Worm (Caenorhabditis elegans): ENCODE results near the gene C49F5.6.
A peak's percentile ranks its signal among the peaks of the same experiment; 100 is the strongest.

The C49F5.6 gene

DNA sequence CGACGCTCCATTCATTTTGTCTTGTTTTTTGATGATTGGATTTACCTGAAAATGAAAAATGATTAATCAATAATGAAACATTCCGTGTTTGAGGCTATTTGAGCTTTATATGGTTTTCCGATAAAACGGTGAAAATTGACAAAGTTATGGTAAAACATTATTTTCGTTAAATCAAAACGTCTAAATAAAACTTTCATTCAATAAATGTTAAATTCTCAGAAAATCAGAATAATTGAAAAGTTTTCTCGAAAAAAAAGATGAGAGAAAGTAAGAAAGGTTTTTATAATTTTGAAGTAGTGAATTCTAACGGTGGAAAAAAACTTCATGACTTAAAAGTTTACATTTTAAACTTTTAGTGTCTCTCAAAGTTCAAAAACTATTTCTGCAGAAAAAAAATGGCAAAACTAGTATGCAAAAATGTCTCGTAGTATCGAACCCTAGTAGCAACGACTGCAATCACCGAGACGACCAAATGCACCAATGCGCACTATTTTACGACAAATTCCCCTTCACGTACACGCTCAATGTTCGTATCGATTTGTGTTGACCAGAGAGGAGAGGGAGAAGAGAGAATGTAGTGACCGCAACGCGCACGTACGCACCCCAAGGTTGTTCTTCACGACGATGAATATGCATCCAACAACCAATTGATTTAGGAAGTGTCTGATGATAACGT lies 41.2 kb upstream of the C49F5.6 start, which contains the start of gene nfya-1 (continued):
- TF ChIP-seq unc-62 (GFP tag; optimal IDR thresholded peaks at IDR 0.05) (no peak), mdl-1 (tag; optimal IDR thresholded peaks at IDR 0.05) (no peak), lin-15B (tag; optimal IDR thresholded peaks at IDR 0.05) (peak; percentile 17), lin-39 (tag; optimal IDR thresholded peaks at IDR 0.05) (peak; percentile 42)

DNA sequence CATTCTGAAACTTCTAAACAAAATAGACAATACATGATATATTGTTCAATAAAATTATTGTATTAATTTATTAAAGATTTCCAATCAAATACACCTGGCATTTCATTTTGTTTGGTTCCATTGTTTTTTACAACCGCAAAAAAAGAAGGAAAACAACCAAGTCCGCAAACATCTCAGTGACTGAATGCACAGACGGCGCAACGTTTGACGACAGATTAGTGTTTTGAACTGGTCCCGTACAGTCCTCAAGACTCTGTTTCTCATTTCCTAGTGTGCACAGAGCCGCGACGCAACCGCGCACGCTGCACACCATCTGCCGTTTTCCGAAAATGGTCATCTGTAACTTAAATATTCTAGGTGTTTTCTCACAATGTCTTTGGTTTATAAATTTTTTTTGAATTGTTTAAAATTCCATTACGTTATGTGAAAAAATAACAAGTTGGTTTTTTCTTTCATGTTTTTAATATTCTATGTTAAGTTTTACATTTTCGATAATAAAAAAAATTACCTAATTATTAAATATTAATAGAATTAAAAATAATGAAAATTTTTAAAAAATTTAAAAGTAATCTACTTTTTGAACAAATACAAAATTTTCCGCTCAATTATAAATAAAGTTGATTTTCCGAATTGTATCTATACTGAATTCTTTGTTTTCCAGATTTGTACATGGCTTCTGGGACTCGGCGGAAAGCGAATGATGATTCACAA lies 39.8 kb upstream of the C49F5.6 start, which contains the start of gene lsd-1:
Gene lsd-1, plus strand, starts transcription at position 661 of the 711 bp plus-strand sequence.
- TF ChIP-seq fkh-10 (GFP tag; optimal IDR thresholded peaks at IDR 0.05) (no peak), nhr-76 (tag; optimal IDR thresholded peaks at IDR 0.05) (no peak), elt-2 (tag; optimal IDR thresholded peaks at IDR 0.05) (peak; percentile 6), ceh-28 (tag; optimal IDR thresholded peaks at IDR 0.05) (no peak), hmg-11 (tag; optimal IDR thresholded peaks at IDR 0.05) (peak; percentile 64), pha-4 (tag; optimal IDR thresholded peaks at IDR 0.05) (peak; percentile 50)

DNA sequence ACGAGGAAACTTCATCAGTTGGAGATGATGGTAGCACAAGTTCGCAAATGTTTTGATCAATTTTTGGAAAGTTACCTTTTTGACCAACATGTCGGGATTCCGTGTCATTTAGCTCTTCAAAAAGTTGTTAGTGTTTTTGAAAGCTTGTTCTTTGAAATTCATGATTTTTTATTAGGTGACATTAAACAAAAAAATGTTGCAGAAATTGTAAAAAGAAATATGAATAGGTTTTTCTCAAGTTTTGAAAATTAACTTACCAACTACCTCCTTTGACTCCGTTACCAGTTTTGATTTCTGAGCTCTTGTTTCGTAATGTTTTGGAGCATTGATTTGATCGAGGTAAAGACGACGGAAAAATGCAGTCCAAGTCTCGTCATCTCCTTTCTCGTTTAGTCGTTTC lies 36.0 kb upstream of the C49F5.6 start:
- TF ChIP-seq nhr-28 (tag; optimal IDR thresholded peaks at IDR 0.05) (no peak), skn-1 (tag; optimal IDR thresholded peaks at IDR 0.05) (no peak), lsy-12 (tag; optimal IDR thresholded peaks at IDR 0.05) (no peak), ztf-11 (tag; optimal IDR thresholded peaks at IDR 0.05) (no peak), sea-2 (GFP tag; optimal IDR thresholded peaks at IDR 0.05) (no peak), nhr-76 (tag; optimal IDR thresholded peaks at IDR 0.05) (no peak), elt-1 (tag; optimal IDR thresholded peaks at IDR 0.05) (no peak), jun-1 (tag; optimal IDR thresholded peaks at IDR 0.05) (no peak), fkh-10 (GFP tag; optimal IDR thresholded peaks at IDR 0.05) (no peak), elt-3 (tag; optimal IDR thresholded peaks at IDR 0.05) (no peak), tbx-2 (tag; optimal IDR thresholded peaks at IDR 0.05) (no peak), mml-1 (tag; optimal IDR thresholded peaks at IDR 0.05) (no peak)

DNA sequence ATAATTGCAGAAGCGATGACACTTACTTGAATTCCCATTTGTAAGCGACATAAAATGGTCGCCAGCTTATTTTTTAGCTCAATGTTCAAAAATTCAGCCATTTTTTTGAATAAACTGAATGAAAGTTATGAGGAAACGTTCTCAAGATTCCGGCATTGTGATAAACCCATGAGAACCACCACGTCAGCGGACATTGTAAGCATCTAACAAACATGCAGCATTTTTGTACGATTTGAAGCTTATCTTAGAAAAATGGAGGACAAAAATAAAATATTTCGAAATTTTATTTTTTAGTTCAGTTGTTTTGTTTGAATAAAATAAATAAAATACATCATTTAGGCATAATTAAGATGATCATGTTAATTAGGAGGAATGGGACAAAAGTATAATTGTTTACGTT lies 34.9 kb upstream of the C49F5.6 start, which contains the start of gene T08D10.4:
Gene T08D10.4, minus strand, starts transcription at position 101 of the 400 bp plus-strand sequence.
- no peak for TF ChIP-seq ceh-82 (tag; optimal IDR thresholded peaks at IDR 0.05)
- no peak for TF ChIP-seq aly-2 (tag; optimal IDR thresholded peaks at IDR 0.05)
- no peak for TF ChIP-seq ztf-11 (tag; optimal IDR thresholded peaks at IDR 0.05)
- TF ChIP-seq skn-1 (tag; optimal IDR thresholded peaks at IDR 0.05), result no peak
- TF ChIP-seq elt-3 (tag; optimal IDR thresholded peaks at IDR 0.05), result no peak
- no peak for TF ChIP-seq nfya-1 (tag; optimal IDR thresholded peaks at IDR 0.05; ENCODE audit: insufficient read depth)
- no peak for TF ChIP-seq tbx-2 (tag; optimal IDR thresholded peaks at IDR 0.05)
- TF ChIP-seq nhr-237 (tag; optimal IDR thresholded peaks at IDR 0.05), result no peak
- no peak for TF ChIP-seq ZK546.5 (tag; optimal IDR thresholded peaks at IDR 0.05)
- no peak for TF ChIP-seq R02D3.7 (tag; optimal IDR thresholded peaks at IDR 0.05)
- no peak for TF ChIP-seq fkh-2 (tag; optimal IDR thresholded peaks at IDR 0.05)
- TF ChIP-seq lin-15B (tag; optimal IDR thresholded peaks at IDR 0.05), result no peak
- TF ChIP-seq zag-1 (tag; optimal IDR thresholded peaks at IDR 0.05), result no peak
- no peak for TF ChIP-seq unc-39 (tag; optimal IDR thresholded peaks at IDR 0.05)
- TF ChIP-seq ztf-4 (tag; optimal IDR thresholded peaks at IDR 0.05), result no peak
- no peak for TF ChIP-seq hmg-11 (tag; optimal IDR thresholded peaks at IDR 0.05)
- no peak for TF ChIP-seq nhr-12 (tag; optimal IDR thresholded peaks at IDR 0.05)
- no peak for TF ChIP-seq ama-1 (optimal IDR thresholded peaks at IDR 0.05)

DNA sequence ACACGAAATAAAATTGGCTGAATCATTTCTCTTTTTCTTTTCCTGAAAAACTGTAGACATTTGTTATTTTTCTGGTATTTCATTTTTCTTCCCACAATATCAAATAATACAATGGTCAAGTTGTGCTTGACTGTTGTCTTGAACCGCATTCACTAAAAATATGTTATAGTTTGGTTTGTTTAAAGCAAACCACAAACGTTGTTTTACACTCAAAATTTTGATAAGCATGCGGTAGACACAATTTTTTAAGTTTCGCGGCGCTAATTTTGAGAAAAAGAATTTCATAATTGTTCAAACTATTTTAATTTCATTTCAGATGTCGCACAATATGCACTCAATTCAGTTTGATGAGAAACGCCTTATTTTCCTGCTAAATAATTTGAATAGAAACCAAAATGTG lies 33.0 kb upstream of the C49F5.6 start, which contains the start of gene T08D10.3:
Gene T08D10.3, plus strand, starts transcription at position 301 of the 400 bp plus-strand sequence.
- no peak for TF ChIP-seq eor-1 (tag; optimal IDR thresholded peaks at IDR 0.05)
- TF ChIP-seq fos-1 (tag; optimal IDR thresholded peaks at IDR 0.05), result no peak
- no peak for TF ChIP-seq elt-2 (tag; optimal IDR thresholded peaks at IDR 0.05)
- TF ChIP-seq tbx-2 (tag; optimal IDR thresholded peaks at IDR 0.05), result no peak
- TF ChIP-seq lin-15B (tag; optimal IDR thresholded peaks at IDR 0.05), result no peak
- TF ChIP-seq nfya-1 (tag; optimal IDR thresholded peaks at IDR 0.05; ENCODE audit: insufficient read depth), result no peak
- no peak for TF ChIP-seq nhr-12 (tag; optimal IDR thresholded peaks at IDR 0.05)
- TF ChIP-seq unc-62 (GFP tag; optimal IDR thresholded peaks at IDR 0.05), result no peak
- TF ChIP-seq ceh-82 (tag; optimal IDR thresholded peaks at IDR 0.05), result no peak
- TF ChIP-seq daf-12 (tag; optimal IDR thresholded peaks at IDR 0.05), result no peak
- TF ChIP-seq lin-39 (tag; optimal IDR thresholded peaks at IDR 0.05), result no peak
- TF ChIP-seq ama-1 (optimal IDR thresholded peaks at IDR 0.05), result no peak
- TF ChIP-seq mdl-1 (tag; optimal IDR thresholded peaks at IDR 0.05), result no peak
